Worm (Caenorhabditis elegans) whole organism, young adult: ENCODE measurements around the gene Y7A5A.6.
A peak's percentile ranks its signal among the peaks of the same experiment; 100 is the strongest.

Source experiments
- B0019.2 ChIP-seq: fragments of 200-800 bp; sonication (Bioruptor generic); conservative IDR thresholded peaks from 2 replicates; pipeline ENCODE4 v1.3.6; 2022; ENCODE audit warnings: missing genetic modification reagents, missing genetic modification characterization, missing compliant biosample characterization
- B0261.1 ChIP-seq: sonication (generic microtip); optimal IDR thresholded peaks from 2 replicates; lab custom pipeline; 2016; ENCODE audit warnings: mild to moderate bottlenecking, missing genetic modification characterization, moderate library complexity, missing compliant biosample characterization
- D2030.7 ChIP-seq: fragments of 200-800 bp; sonication (Bioruptor generic); IDR thresholded peaks from 2 replicates; pipeline ENCODE4 v1.3.6; 2022; ENCODE audit warnings: missing genetic modification reagents, missing genetic modification characterization, missing compliant biosample characterization
- F22D6.2 ChIP-seq: sonication (generic microtip); optimal IDR thresholded peaks from 2 replicates; lab custom pipeline; 2016; ENCODE audit warnings: mild to moderate bottlenecking, missing genetic modification characterization, missing compliant biosample characterization
- F49E8.2 ChIP-seq: sonication (generic microtip); optimal IDR thresholded peaks from 3 replicates; lab custom pipeline; 2017; ENCODE audit warnings: missing genetic modification characterization, mild to moderate bottlenecking, missing compliant biosample characterization, antibody characterized with exemption, moderate library complexity; ENCODE audit not compliant: insufficient read depth
- K12H6.12 ChIP-seq: fragments of 200-800 bp; sonication (Bioruptor generic); optimal IDR thresholded peaks from 2 replicates; lab custom pipeline; 2018; ENCODE audit warnings: mild to moderate bottlenecking, missing genetic modification characterization, missing compliant biosample characterization
- akir-1 ChIP-seq: fragments of 200-800 bp; sonication (Bioruptor generic); optimal IDR thresholded peaks from 2 replicates; lab custom pipeline; 2018; ENCODE audit warnings: mild to moderate bottlenecking, missing genetic modification characterization, moderate library complexity, missing compliant biosample characterization
- attf-6 ChIP-seq: fragments of 200-800 bp; sonication (Bioruptor generic); IDR thresholded peaks from 2 replicates; pipeline ENCODE4 v1.3.6; 2022; ENCODE audit warnings: missing genetic modification reagents, missing genetic modification characterization, missing compliant biosample characterization
- ets-4 ChIP-seq: fragments of 200-800 bp; sonication (Bioruptor generic); optimal IDR thresholded peaks from 2 replicates; lab custom pipeline; 2018; ENCODE audit warnings: mild to moderate bottlenecking, missing genetic modification characterization, missing compliant biosample characterization
- gei-17 ChIP-seq: fragments of 200-800 bp; sonication (Bioruptor generic); optimal IDR thresholded peaks from 2 replicates; lab custom pipeline; 2018; ENCODE audit warnings: mild to moderate bottlenecking, missing genetic modification characterization, missing compliant biosample characterization
- hmg-1.2 ChIP-seq: fragments of 200-800 bp; sonication (Bioruptor generic); IDR thresholded peaks from 2 replicates; pipeline ENCODE4 v1.3.6; 2022; ENCODE audit warnings: missing genetic modification reagents, missing genetic modification characterization, missing compliant biosample characterization
- madf-10 ChIP-seq: sonication (generic microtip); optimal IDR thresholded peaks from 2 replicates; lab custom pipeline; 2016; ENCODE audit warnings: mild to moderate bottlenecking, missing genetic modification characterization, missing compliant biosample characterization
- nhr-120 ChIP-seq: fragments of 200-800 bp; sonication (Bioruptor generic); IDR thresholded peaks from 2 replicates; pipeline ENCODE4 v1.3.6; 2022; ENCODE audit warnings: missing genetic modification characterization, missing compliant biosample characterization
- nhr-80 ChIP-seq: sonication (generic microtip); optimal IDR thresholded peaks from 2 replicates; lab custom pipeline; 2016; ENCODE audit warnings: missing genetic modification characterization, missing compliant biosample characterization
- rcor-1 ChIP-seq: fragments of 200-800 bp; sonication (Bioruptor generic); IDR thresholded peaks from 2 replicates; pipeline ENCODE4 v1.3.6; 2022; ENCODE audit warnings: missing genetic modification reagents, missing genetic modification characterization, missing compliant biosample characterization
- rpc-1 ChIP-seq, 2 experiments: fragments of 150-350 bp in 1 of 2; sonication (generic microtip) in 1 of 2; optimal IDR thresholded peaks; 2 replicates each; lab custom pipeline; 2014 to 2018; ENCODE audit warnings: missing biosample characterization in 1 of 2, missing genetic modification characterization in 1 of 2, missing genetic modification reagents in 1 of 2, missing genotype in 1 of 2
- sdz-38 ChIP-seq: sonication (generic microtip); optimal IDR thresholded peaks from 2 replicates; lab custom pipeline; 2016; ENCODE audit warnings: missing genotype, missing genetic modification characterization, missing compliant biosample characterization
- snpc-1.1 ChIP-seq: sonication (generic microtip); optimal IDR thresholded peaks from 2 replicates; lab custom pipeline; 2017; ENCODE audit warnings: missing genetic modification characterization, mild to moderate bottlenecking, missing compliant biosample characterization, antibody characterized with exemption, moderate library complexity, missing genotype, missing genetic modification reagents; ENCODE audit not compliant: insufficient read depth
- snpc-3.4 ChIP-seq: sonication (generic microtip); optimal IDR thresholded peaks from 2 replicates; lab custom pipeline; 2017; ENCODE audit warnings: missing genetic modification characterization, mild to moderate bottlenecking, missing compliant biosample characterization, antibody characterized with exemption, moderate library complexity, missing genotype, missing genetic modification reagents
- snpc-4 ChIP-seq, 5 experiments: fragments of 150-350 bp in 1 of 5; sonication (generic microtip) in 4 of 5; optimal IDR thresholded peaks; 2 replicates each; lab custom pipeline; 2014 to 2018; ENCODE audit warnings: missing genetic modification characterization in 5 of 5, missing biosample characterization in 3 of 5, antibody characterized with exemption in 2 of 5, mild to moderate bottlenecking in 2 of 5, missing compliant biosample characterization in 2 of 5, missing genotype in 2 of 5, moderate library complexity in 2 of 5, missing genetic modification reagents in 1 of 5
- somi-1 ChIP-seq: fragments of 200-800 bp; sonication (Bioruptor generic); optimal IDR thresholded peaks from 2 replicates; lab custom pipeline; 2018; ENCODE audit warnings: mild to moderate bottlenecking, missing genetic modification characterization, missing compliant biosample characterization
- tbp1 ChIP-seq: fragments of 200-800 bp; sonication (Bioruptor generic); optimal IDR thresholded peaks from 2 replicates; lab custom pipeline; 2018; ENCODE audit warnings: mild to moderate bottlenecking, missing genetic modification characterization, missing compliant biosample characterization
- zfh-2 ChIP-seq: fragments of 200-800 bp; sonication (Bioruptor generic); conservative IDR thresholded peaks from 2 replicates; pipeline ENCODE4 v1.3.6; 2022; ENCODE audit warnings: missing genetic modification reagents, missing genetic modification characterization, missing compliant biosample characterization
- ztf-25 ChIP-seq: fragments of 200-800 bp; sonication (Bioruptor generic); IDR thresholded peaks from 2 replicates; pipeline ENCODE4 v1.3.6; 2022; ENCODE audit warnings: missing genetic modification reagents, missing genetic modification characterization, missing compliant biosample characterization
- ztf-26 ChIP-seq: sonication (generic microtip); optimal IDR thresholded peaks from 2 replicates; lab custom pipeline; 2017; ENCODE audit warnings: missing genetic modification characterization, missing compliant biosample characterization

Gene Y7A5A.6

DNA sequence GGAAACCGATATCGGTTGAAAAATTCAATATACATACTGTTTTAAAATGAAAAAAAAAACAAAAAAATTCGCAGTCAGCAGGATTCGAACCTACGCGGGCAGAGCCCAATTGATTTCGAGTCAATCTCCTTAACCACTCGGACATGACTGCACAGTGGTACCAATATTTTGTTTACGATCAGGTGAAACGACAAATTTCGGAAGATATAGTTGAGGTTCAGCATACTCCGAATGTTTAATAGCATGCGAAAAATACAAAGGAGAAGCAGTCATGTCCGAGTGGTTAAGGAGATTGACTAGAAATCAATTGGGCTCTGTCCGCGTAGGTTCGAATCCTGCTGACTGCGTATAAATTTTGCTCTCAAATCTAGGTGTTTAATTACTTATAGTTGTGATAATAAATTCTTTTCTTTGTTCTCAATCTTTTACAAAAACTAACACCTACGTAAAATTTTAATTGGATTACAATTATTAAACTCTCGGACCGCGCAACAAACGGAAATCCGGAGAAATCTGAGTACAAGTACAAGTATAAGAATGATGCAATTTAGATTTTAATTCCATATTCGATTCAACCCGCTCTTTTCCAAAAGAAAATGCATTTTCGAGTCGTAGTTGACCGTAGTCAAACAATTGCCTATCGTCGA is 26.1 kb downstream of the Y7A5A.6 start, which contains the start of gene Y7A5A.13 (continued):
- TF ChIP-seq B0261.1 = peak; percentile 88
- peak; percentile 62 for TF ChIP-seq snpc-1.1 (tag; lab: Kevin White, UChicago)
- peak; percentile 82 for TF ChIP-seq rpc-1 (optimal IDR thresholded peaks at IDR 0.05; lab: Kevin White, UChicago)
- TF ChIP-seq rpc-1 (tag; optimal IDR thresholded peaks at IDR 0.05; lab: Kevin White, UChicago) = peak; percentile 90
- TF ChIP-seq akir-1 (GFP tag; lab: Kevin White, UChicago) = no peak
- TF ChIP-seq D2030.7 (GFP tag; lab: Robert Waterston, UW) = peak; percentile 83
- no peak for TF ChIP-seq ets-4
- TF ChIP-seq nhr-80 (tag; lab: Kevin White, UChicago) = peak; percentile 14
- TF ChIP-seq B0019.2 (GFP tag; lab: Robert Waterston, UW) = no peak
- no peak for TF ChIP-seq K12H6.12 (tag; lab: Kevin White, UChicago)
- TF ChIP-seq somi-1 (GFP tag; lab: Kevin White, UChicago) = no peak

- no peak for TF ChIP-seq ztf-26 (tag; lab: Kevin White, UChicago)
- TF ChIP-seq hmg-1.2 (GFP tag; lab: Robert Waterston, UW) = peak; percentile 19; the same call in 1 of the 2 replicates
- no peak for TF ChIP-seq nhr-120 (GFP tag; lab: Robert Waterston, UW)
These were observed 26.8 kb downstream of the Y7A5A.6 start, which contains the start of gene Y7A5A.2 for ce11 chrX:15772674-15773073. Gene Y7A5A.2 (minus strand): TSS chrX:15772735.

ce11 chrX:15771411-15771810 is 28.1 kb downstream of the Y7A5A.6 start, which contains the start of gene Y7A5A.1:
Gene Y7A5A.1 (minus strand): TSS chrX:15771493.
- no peak for TF ChIP-seq rcor-1 (GFP tag; lab: Robert Waterston, UW)
- no peak for TF ChIP-seq ztf-25 (GFP tag; lab: Robert Waterston, UW)
- TF ChIP-seq K12H6.12 (tag; lab: Kevin White, UChicago) = no peak
- no peak for TF ChIP-seq snpc-3.4 (tag; lab: Kevin White, UChicago)
- TF ChIP-seq nhr-80 (tag; lab: Kevin White, UChicago) = peak; percentile 53
- no peak for TF ChIP-seq F49E8.2 (tag; lab: Kevin White, UChicago)

DNA sequence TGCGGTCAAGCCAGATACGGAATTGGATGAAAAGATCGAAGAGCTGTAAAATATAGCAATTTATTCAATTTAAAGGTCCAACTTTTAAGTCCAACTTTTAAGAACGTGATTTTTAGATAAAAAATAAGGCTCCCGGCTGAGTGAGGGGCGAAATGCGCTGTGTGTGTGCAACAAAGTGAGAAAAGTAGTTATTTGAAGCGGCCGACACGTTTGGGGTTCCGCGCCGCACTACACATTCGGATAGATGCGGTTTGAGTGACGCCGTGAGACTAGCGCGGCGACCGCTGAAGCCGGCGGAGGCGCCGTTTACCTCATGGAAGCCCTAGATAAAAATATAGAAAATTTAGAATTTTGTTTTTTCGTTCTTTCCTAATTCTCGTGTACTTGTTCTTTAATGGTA is 28.7 kb downstream of the Y7A5A.6 start:
- TF ChIP-seq snpc-4 (GFP tag; optimal IDR thresholded peaks at IDR 0.05; lab: Kevin White, UChicago) = no peak
- TF ChIP-seq snpc-4 (tag; optimal IDR thresholded peaks at IDR 0.05; lab: Kevin White, UChicago) = peak in 2 of 4 experiments; percentile 75 to 82
- TF ChIP-seq ztf-25 (GFP tag; lab: Robert Waterston, UW) = no peak
- 0 out of 2 replicates have a peak, but pooled peaks have one; percentile 9 for TF ChIP-seq hmg-1.2 (GFP tag; lab: Robert Waterston, UW)
- TF ChIP-seq zfh-2 (GFP tag; lab: Robert Waterston, UW) = peak; percentile 48

- no peak for TF ChIP-seq sdz-38 (tag; lab: Kevin White, UChicago)
- peak; percentile 83 for TF ChIP-seq tbp1 (GFP tag; lab: Kevin White, UChicago)
- peak; percentile 44 for TF ChIP-seq rpc-1 (optimal IDR thresholded peaks at IDR 0.05; lab: Kevin White, UChicago)
- peak; percentile 70 for TF ChIP-seq rpc-1 (tag; optimal IDR thresholded peaks at IDR 0.05; lab: Kevin White, UChicago)
- TF ChIP-seq gei-17 (GFP tag; lab: Kevin White, UChicago) = no peak
- TF ChIP-seq snpc-4 (GFP tag; optimal IDR thresholded peaks at IDR 0.05; lab: Kevin White, UChicago) = no peak
- peak in 1 of 4 experiments; percentile 65 for TF ChIP-seq snpc-4 (tag; optimal IDR thresholded peaks at IDR 0.05; lab: Kevin White, UChicago)
- no peak for TF ChIP-seq attf-6 (GFP tag; lab: Robert Waterston, UW)
- TF ChIP-seq B0261.1 = peak; percentile 50
- TF ChIP-seq nhr-80 (tag; lab: Kevin White, UChicago) = peak; percentile 5
These were observed 29.5 kb downstream of the Y7A5A.6 start for ce11 chrX:15769895-15770559.

DNA sequence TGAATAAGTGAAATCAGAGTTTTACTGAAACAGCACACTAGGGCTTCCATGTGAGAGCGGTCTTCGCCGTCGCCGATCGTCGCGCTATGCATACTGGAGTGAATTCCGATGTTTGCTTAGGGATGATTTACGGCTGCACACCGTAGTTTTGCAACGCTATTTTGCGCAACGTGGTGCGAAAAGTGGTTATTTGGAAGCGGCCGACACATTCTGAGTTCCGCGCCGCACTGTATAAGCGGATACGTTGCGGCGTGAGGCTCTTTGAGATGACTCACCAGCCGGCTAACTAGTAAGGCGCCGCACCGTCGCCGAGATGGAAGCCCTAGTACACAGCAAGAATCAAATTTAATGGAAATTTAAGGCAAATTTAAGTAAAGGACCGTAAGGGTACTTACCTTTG is 31.0 kb downstream of the Y7A5A.6 start:
- TF ChIP-seq madf-10 (tag; lab: Kevin White, UChicago) (no peak), F22D6.2 (tag; lab: Kevin White, UChicago) (no peak), snpc-4 (GFP tag; optimal IDR thresholded peaks at IDR 0.05; lab: Kevin White, UChicago) (no peak), snpc-4 (tag; optimal IDR thresholded peaks at IDR 0.05; lab: Kevin White, UChicago) (peak in 2 of 4 experiments; percentile 54 to 79)
- TF ChIP-seq, all 124 proteins: peak for 1
